Fruit fly (Drosophila melanogaster) Kc167 (cell line): ENCODE data around the gene CG14609.

Source experiments
- Myc ChIP-seq: fragments of >200 bp; optimal IDR thresholded peaks from 2 replicates; lab custom pipeline; 2017; ENCODE audit warnings: missing external identifiers
- Sin3A ChIP-seq: fragments of >200 bp; optimal IDR thresholded peaks from 2 replicates; lab custom pipeline; 2018; ENCODE audit warnings: missing external identifiers
- h ChIP-seq: fragments of >200 bp; optimal IDR thresholded peaks from 3 replicates; lab custom pipeline; 2018; ENCODE audit warnings: missing external identifiers
- insv ChIP-seq: fragments of >200 bp; optimal IDR thresholded peaks from 3 replicates; lab custom pipeline; 2018; ENCODE audit warnings: missing external identifiers
- psq ChIP-seq: fragments of >200 bp; optimal IDR thresholded peaks from 2 replicates; lab custom pipeline; 2017; ENCODE audit warnings: missing external identifiers
- ttk ChIP-seq: sonication (Bioruptor generic); optimal IDR thresholded peaks from 2 replicates; lab custom pipeline; 2017; ENCODE audit warnings: missing external identifiers

CG14609 gene

dm6 chr3R:7200670-7201069, at the start of gene CG14609:
TSS of gene CG14609 (plus strand) at chr3R:7200970.
- TF ChIP-seq insv (no peak), h (lab: Kevin White, UChicago) (no peak), ttk (no peak), Myc (no peak), Sin3A (lab: Kevin White, UChicago) (no peak), psq (lab: Kevin White, UChicago) (no peak)

- TF ChIP-seq ttk (no peak), psq (lab: Kevin White, UChicago) (no peak), Myc (no peak), Sin3A (lab: Kevin White, UChicago) (no peak), insv (no peak), h (lab: Kevin White, UChicago) (no peak)
Measured at dm6 chr3R:7154586-7155357, 46.0 kb upstream of the CG14609 start, which contains the start of gene MAGE. TSS of gene MAGE (minus strand) at chr3R:7155180.

DNA sequence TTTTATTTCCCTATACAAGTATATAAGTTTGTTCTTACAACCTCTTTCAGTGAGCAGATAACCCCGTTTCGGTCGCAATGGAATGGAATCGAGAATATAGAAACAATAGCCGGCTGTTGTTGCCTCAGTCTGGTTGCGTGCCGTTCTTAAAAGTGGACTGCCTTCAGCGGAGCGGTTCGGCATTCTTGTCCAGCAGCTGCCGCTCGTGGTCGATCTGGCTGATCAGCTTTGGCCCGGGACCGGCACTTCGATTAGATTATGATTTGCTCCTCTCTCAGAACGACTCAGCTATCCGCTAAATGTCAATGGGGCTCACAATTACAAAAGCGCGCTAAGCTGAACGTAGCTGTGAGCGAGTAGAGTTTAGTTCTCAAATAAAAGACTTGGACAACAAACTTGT, 43.7 kb upstream of the CG14609 start:
- no peak for TF ChIP-seq ttk
- TF ChIP-seq insv, result no peak
- no peak for TF ChIP-seq h (lab: Kevin White, UChicago)
- TF ChIP-seq Myc, result no peak
- TF ChIP-seq Sin3A (lab: Kevin White, UChicago), result no peak
- no peak for TF ChIP-seq psq (lab: Kevin White, UChicago)

DNA sequence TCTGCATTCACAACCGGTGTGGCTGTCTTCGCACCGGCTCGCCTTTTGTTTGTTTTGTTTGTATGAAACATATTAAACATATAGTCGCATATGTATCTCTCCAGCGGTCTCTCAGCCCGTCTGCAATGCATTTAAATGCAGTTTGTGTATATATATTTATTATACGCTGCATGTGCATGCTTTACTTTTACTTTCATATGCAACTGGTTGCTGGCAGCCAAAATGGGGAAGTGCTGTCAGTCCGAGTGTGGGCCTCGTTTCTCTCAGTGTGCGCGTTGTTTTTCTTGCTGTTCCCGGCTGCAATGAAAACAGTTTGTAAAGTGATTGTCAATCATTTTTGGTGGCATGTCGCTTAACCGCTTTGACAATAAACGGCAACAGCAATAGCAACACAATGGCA, 41.2 kb upstream of the CG14609 start:
- TF ChIP-seq h (lab: Kevin White, UChicago), result no peak

DNA sequence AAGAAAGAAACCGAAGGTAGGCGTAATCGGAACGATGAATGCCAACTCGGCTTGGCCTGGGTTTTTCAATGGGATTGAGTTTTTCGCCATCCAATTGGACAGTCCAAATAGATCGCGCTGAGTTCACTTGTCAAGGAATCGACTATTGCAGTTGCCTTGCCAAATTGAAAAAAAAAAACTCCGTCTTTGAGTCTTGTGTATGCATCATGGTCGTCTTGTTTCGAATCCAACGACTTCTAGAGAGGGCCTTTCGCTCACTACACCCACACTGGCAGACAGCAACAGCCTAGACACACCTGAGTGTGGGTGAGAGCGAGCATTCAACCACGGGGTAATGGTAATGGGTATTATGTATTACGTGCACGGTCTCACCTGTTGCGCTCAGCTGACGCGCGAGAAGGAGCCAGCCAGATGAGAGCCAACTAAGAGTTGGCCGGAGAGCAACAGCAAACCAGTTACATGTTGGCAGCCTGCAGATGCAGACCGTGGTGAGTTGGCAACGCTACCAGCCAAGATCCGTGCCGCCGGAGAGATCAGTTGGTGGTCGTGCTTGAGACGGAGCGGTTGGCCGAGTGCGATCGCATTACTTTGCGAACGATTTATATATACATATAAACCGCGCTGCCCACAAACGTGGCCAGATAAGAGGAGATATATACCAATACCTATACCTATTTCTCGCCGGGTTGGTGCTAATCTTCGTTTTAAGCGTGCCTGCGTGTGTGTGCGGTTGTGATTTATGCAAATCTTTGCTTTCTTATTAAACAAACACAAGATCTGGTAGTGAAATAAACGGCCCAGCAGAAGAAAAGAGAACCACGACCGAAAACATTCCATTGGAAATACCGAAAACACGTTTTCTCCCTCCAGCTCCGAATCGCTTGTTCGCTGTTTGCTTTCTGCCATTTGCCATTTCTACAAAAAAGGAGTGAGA, 38.1 kb upstream of the CG14609 start, which contains the start of gene sas:
Gene sas (plus strand): TSS at position 453 of the 934 bp plus-strand sequence.
- no peak for TF ChIP-seq insv
- TF ChIP-seq Myc, result no peak
- TF ChIP-seq ttk, result no peak
- TF ChIP-seq Sin3A (lab: Kevin White, UChicago), result no peak
- TF ChIP-seq psq (lab: Kevin White, UChicago), result no peak

dm6 chr3R:7169927-7170326, 30.8 kb upstream of the CG14609 start:
- TF ChIP-seq Myc, result no peak
- no peak for TF ChIP-seq Sin3A (lab: Kevin White, UChicago)
- no peak for TF ChIP-seq insv
- TF ChIP-seq psq (lab: Kevin White, UChicago), result no peak
- TF ChIP-seq ttk, result no peak
- TF ChIP-seq h (lab: Kevin White, UChicago), result no peak

DNA sequence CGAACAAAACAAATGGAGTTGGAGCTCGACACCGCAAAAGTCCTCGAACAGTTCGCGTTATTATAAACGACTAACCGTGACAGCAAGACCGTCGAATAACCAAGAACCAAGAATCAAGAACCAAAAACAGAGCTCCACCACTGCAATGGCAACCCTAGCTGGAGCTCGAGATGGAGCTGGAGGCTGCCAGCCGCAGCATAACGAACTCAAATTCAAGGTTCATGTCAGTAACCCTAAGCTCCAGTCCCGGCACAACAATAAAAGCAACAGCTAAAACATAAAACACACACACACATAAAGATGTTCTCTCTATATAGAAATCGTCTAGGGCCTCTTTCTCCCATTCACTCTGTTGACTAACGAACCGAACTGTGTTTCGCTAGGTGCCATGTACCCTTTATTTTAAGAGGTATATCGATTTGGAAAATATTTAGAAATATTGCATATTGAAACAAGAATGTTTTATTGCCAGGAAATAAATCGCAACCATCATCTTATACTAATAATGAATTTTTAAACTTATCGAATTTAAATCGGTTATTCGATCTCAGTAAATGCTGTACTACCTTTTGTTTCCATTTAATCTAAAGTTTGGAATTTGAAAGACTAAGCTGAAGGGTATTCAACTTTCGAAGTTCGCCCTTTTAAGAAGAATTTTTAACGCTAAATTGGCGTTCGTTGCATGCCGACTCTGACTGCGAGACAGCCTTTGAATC, 29.2 kb upstream of the CG14609 start:
- TF ChIP-seq Myc (no peak), Sin3A (lab: Kevin White, UChicago) (no peak), insv (no peak), ttk (no peak), h (lab: Kevin White, UChicago) (no peak), psq (lab: Kevin White, UChicago) (no peak)

DNA sequence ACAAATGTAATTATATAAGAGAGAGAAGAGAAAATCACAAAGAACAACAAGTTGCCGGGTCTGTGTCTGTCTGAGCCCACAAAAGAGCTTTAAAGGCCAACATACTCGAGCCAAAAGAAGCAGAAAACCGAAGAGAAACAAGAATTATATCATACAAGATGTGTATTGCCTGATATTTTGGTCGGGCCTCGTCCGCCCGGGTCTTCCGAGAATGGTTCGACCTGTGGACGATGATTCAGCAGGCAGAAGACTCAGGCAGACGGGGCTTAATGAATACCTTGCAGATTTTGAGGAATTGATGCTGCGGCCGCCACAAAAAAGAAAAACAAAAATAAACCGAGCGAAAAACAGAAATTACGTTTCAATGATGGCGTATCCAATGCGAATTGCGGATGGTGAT, 27.8 kb upstream of the CG14609 start:
- TF ChIP-seq Myc (no peak), insv (no peak), h (lab: Kevin White, UChicago) (no peak), ttk (no peak), psq (lab: Kevin White, UChicago) (no peak), Sin3A (lab: Kevin White, UChicago) (no peak)

- TF ChIP-seq insv (no peak), h (lab: Kevin White, UChicago) (no peak)
Measured at dm6 chr3R:7174755-7175154, 26.0 kb upstream of the CG14609 start.

DNA sequence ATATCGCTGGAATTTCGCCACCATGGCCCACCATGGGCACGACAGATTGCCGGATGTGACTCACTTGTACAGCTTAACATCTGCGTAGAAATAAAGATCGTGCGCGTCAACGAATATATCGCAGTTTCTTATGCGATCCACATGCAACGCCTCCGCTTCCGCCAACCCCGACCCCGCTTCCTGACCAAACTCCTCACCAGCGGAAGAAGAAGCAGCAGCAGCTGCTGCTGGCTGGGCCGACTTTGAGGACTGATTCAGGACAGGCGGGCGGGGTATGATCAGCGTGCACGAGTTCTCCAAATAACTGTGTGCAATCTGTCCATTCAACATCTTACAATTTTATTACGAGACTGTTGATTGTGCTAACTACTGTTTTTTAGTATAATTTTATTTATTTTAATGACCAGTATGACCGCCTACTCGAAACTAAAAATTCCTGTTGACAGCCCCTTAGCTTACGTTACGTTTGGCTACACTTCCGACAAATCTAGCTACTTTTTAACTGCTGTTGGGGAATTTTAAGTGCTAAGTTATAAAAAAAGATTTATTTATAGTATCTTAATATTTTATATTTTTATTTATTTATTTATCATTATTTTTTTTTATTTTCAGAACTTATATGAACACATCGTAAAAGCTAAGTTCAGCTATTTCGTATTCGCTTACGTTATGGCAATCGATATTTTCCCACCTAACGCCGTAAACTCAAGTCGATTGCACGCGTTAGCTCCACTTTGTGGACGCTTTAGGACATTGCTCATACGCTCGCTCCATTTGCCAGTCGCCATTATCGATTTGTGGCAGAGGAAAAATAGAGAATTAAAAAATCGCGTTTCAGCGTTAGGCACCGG, 14.3 kb upstream of the CG14609 start, which contains the start of the genes CG10055 and lap:
Gene CG10055 (minus strand): TSS at position 432 of the 851 bp plus-strand sequence.
Gene lap (plus strand): TSS at position 753 of the 851 bp plus-strand sequence.
- TF ChIP-seq insv (no peak), Sin3A (lab: Kevin White, UChicago) (no peak), h (lab: Kevin White, UChicago) (no peak), psq (lab: Kevin White, UChicago) (no peak), ttk (no peak), Myc (no peak)

- TF ChIP-seq insv (no peak), ttk (no peak), Sin3A (lab: Kevin White, UChicago) (no peak), h (lab: Kevin White, UChicago) (no peak), psq (lab: Kevin White, UChicago) (no peak), Myc (no peak)
Measured at dm6 chr3R:7187093-7187912, 13.5 kb upstream of the CG14609 start.
